Fruit fly (Drosophila melanogaster) whole organism, embryonic: ENCODE results near the gene CG46308.
A peak's percentile ranks its signal among the peaks of the same experiment; 100 is the strongest.

Experiments
- CG10654 ChIP-seq: fragments of 200-800 bp; sonication (Bioruptor generic); optimal IDR thresholded peaks from 2 replicates; lab custom pipeline; 2016; ENCODE audit warnings: missing biosample characterization, missing genetic modification characterization
- CG11093 ChIP-seq: fragments of 200-800 bp; sonication (Bioruptor generic); IDR thresholded peaks from 3 replicates; pipeline ENCODE4 v1.3.6; 2022; ENCODE audit warnings: missing biosample characterization, missing genetic modification characterization
- CG11398 ChIP-seq: fragments of 200-800 bp; sonication (Bioruptor generic); optimal IDR thresholded peaks from 2 replicates; lab custom pipeline; 2016; ENCODE audit warnings: missing biosample characterization, missing genetic modification characterization
- CG12071 ChIP-seq: fragments of 200-800 bp; sonication (Bioruptor generic); optimal IDR thresholded peaks from 3 replicates; lab custom pipeline; 2018; ENCODE audit warnings: missing biosample characterization, mild to moderate bottlenecking, missing genetic modification characterization
- CG13287 ChIP-seq: fragments of 200-800 bp; sonication (Bioruptor generic); IDR thresholded peaks from 2 replicates; pipeline ENCODE4 v1.3.6; 2022; ENCODE audit warnings: missing biosample characterization, missing genetic modification characterization; ENCODE audit not compliant: partially characterized antibody
- CG13894 ChIP-seq: fragments of 200-800 bp; sonication (Bioruptor generic); optimal IDR thresholded peaks from 3 replicates; lab custom pipeline; 2018; ENCODE audit warnings: missing biosample characterization, mild to moderate bottlenecking, missing genetic modification characterization, moderate library complexity
- CG15479 ChIP-seq: fragments of 200-800 bp; sonication (Bioruptor generic); optimal IDR thresholded peaks from 3 replicates; lab custom pipeline; 2019; ENCODE audit warnings: missing biosample characterization, mild to moderate bottlenecking, missing genetic modification characterization, moderate library complexity
- CG15514 ChIP-seq: fragments of 200-800 bp; sonication (Bioruptor generic); optimal IDR thresholded peaks from 3 replicates; lab custom pipeline; 2017; ENCODE audit warnings: missing biosample characterization, missing genetic modification characterization, mild to moderate bottlenecking, moderate library complexity, missing genetic modification reagents
- CG17612 ChIP-seq: fragments of 200-800 bp; sonication (Bioruptor generic); IDR thresholded peaks from 2 replicates; pipeline ENCODE4 v1.3.6; 2022; ENCODE audit warnings: missing biosample characterization, missing genetic modification characterization
- CG18011 ChIP-seq: fragments of 200-800 bp; sonication (Bioruptor generic); optimal IDR thresholded peaks from 2 replicates; lab custom pipeline; 2017; ENCODE audit warnings: missing biosample characterization, missing genetic modification characterization, mild to moderate bottlenecking, moderate library complexity, missing genotype
- CG18599 ChIP-seq: fragments of 200-800 bp; sonication (Bioruptor generic); optimal IDR thresholded peaks from 3 replicates; lab custom pipeline; 2017; ENCODE audit warnings: missing biosample characterization, missing genetic modification characterization, mild to moderate bottlenecking, moderate library complexity, missing genetic modification reagents
- CG31224 ChIP-seq: fragments of 200-800 bp; sonication (Bioruptor generic); IDR thresholded peaks from 2 replicates; pipeline ENCODE4 v1.3.6; 2022; ENCODE audit warnings: missing biosample characterization, missing genetic modification characterization
- CG31441 ChIP-seq: fragments of 200-800 bp; sonication (Bioruptor generic); IDR thresholded peaks from 2 replicates; pipeline ENCODE4 v1.3.6; 2022; ENCODE audit warnings: missing biosample characterization, missing genetic modification characterization
- CG6654 ChIP-seq: fragments of 200-800 bp; sonication (Bioruptor generic); optimal IDR thresholded peaks from 2 replicates; lab custom pipeline; 2017; ENCODE audit warnings: missing biosample characterization, mild to moderate bottlenecking, missing genetic modification characterization
- CG6813 ChIP-seq: fragments of 200-800 bp; sonication (Bioruptor generic); optimal IDR thresholded peaks from 2 replicates; lab custom pipeline; 2017; ENCODE audit warnings: missing biosample characterization, missing genetic modification characterization, mild to moderate bottlenecking, moderate library complexity, missing genetic modification reagents
- CG7357 ChIP-seq: fragments of 200-800 bp; sonication (Bioruptor generic); IDR thresholded peaks from 3 replicates; pipeline ENCODE4 v1.3.6; 2022; ENCODE audit warnings: missing biosample characterization, missing genetic modification characterization
- CG7745 ChIP-seq: fragments of 200-800 bp; sonication (Bioruptor generic); optimal IDR thresholded peaks from 2 replicates; lab custom pipeline; 2018; ENCODE audit warnings: missing biosample characterization, mild to moderate bottlenecking, missing genetic modification characterization, moderate library complexity
- CG7928 ChIP-seq: fragments of 200-800 bp; sonication (Bioruptor generic); optimal IDR thresholded peaks from 2 replicates; lab custom pipeline; 2017; ENCODE audit warnings: missing biosample characterization, mild to moderate bottlenecking, missing genetic modification characterization
- CG9437 ChIP-seq: fragments of 200-800 bp; sonication (Bioruptor generic); optimal IDR thresholded peaks from 2 replicates; lab custom pipeline; 2018; ENCODE audit warnings: missing biosample characterization, mild to moderate bottlenecking, missing genetic modification characterization
- CG9727 ChIP-seq: fragments of 200-800 bp; sonication (Bioruptor generic); optimal IDR thresholded peaks from 3 replicates; lab custom pipeline; 2017; ENCODE audit warnings: missing biosample characterization, mild to moderate bottlenecking, missing genetic modification characterization
- Ets65A ChIP-seq: fragments of 200-800 bp; sonication (Bioruptor generic); peaks from one replicate; lab custom pipeline; 2016; ENCODE audit warnings: missing biosample characterization, missing genetic modification characterization
- Hey ChIP-seq: fragments of 200-800 bp; sonication (Bioruptor generic); optimal IDR thresholded peaks from 3 replicates; lab custom pipeline; 2018; ENCODE audit warnings: missing biosample characterization, mild to moderate bottlenecking, missing genetic modification characterization
- HmgZ ChIP-seq: fragments of 200-800 bp; sonication (Bioruptor generic); optimal IDR thresholded peaks from 2 replicates; lab custom pipeline; 2018; ENCODE audit warnings: missing biosample characterization, mild to moderate bottlenecking, missing genetic modification characterization
- Mad ChIP-seq: fragments of 200-800 bp; sonication (Bioruptor generic); optimal IDR thresholded peaks from 2 replicates; lab custom pipeline; 2016; ENCODE audit warnings: missing biosample characterization, missing genetic modification characterization
- Meics ChIP-seq: fragments of 200-800 bp; sonication (Bioruptor generic); optimal IDR thresholded peaks from 2 replicates; lab custom pipeline; 2017; ENCODE audit warnings: missing biosample characterization, mild to moderate bottlenecking, missing genetic modification characterization
- NFAT ChIP-seq: fragments of 200-800 bp; sonication (Bioruptor generic); IDR thresholded peaks from 2 replicates; pipeline ENCODE4 v1.3.6; 2022; ENCODE audit warnings: missing biosample characterization, missing genetic modification characterization
- Nf-YB ChIP-seq: fragments of 200-800 bp; sonication (Bioruptor generic); optimal IDR thresholded peaks from 3 replicates; lab custom pipeline; 2019; ENCODE audit warnings: missing biosample characterization, mild to moderate bottlenecking, missing genetic modification characterization, moderate library complexity
- Nf-YC ChIP-seq: fragments of 200-800 bp; optimal IDR thresholded peaks from 3 replicates; lab custom pipeline; 2019; ENCODE audit warnings: missing biosample characterization, mild to moderate bottlenecking, missing genetic modification characterization, moderate library complexity
- Oli ChIP-seq: fragments of 200-800 bp; sonication (Bioruptor generic); optimal IDR thresholded peaks from 2 replicates; lab custom pipeline; 2018; ENCODE audit warnings: missing biosample characterization, mild to moderate bottlenecking, missing genetic modification characterization, moderate library complexity
- Sin3A ChIP-seq: fragments of >200 bp; optimal IDR thresholded peaks from 2 replicates; lab custom pipeline; 2018
- Sox100B ChIP-seq: fragments of 200-800 bp; sonication (Bioruptor generic); optimal IDR thresholded peaks from 3 replicates; lab custom pipeline; 2018; ENCODE audit warnings: missing biosample characterization, mild to moderate bottlenecking, missing genetic modification characterization
- Vsx1 ChIP-seq: fragments of 200-800 bp; sonication (Bioruptor generic); optimal IDR thresholded peaks from 2 replicates; lab custom pipeline; 2017; ENCODE audit warnings: missing biosample characterization, mild to moderate bottlenecking, missing genetic modification characterization, missing genetic modification reagents
- al ChIP-seq: fragments of 200-800 bp; sonication (Bioruptor generic); IDR thresholded peaks from 2 replicates; pipeline ENCODE4 v1.3.6; 2022; ENCODE audit warnings: missing biosample characterization, missing genetic modification characterization
- amos ChIP-seq: fragments of 200-800 bp; sonication (Bioruptor generic); IDR thresholded peaks from 2 replicates; pipeline ENCODE4 v1.3.6; 2022; ENCODE audit warnings: missing biosample characterization, missing genetic modification characterization; ENCODE audit not compliant: partially characterized antibody
- ase ChIP-seq: fragments of 200-800 bp; sonication (Bioruptor generic); IDR thresholded peaks from 3 replicates; pipeline ENCODE4 v1.3.6; 2022; ENCODE audit warnings: missing biosample characterization, missing genetic modification characterization
- bigmax ChIP-seq: fragments of 200-800 bp; sonication (Bioruptor generic); optimal IDR thresholded peaks from 2 replicates; lab custom pipeline; 2018; ENCODE audit warnings: missing biosample characterization, mild to moderate bottlenecking, missing genetic modification characterization
- caup ChIP-seq: fragments of 200-800 bp; sonication (Bioruptor generic); optimal IDR thresholded peaks from 3 replicates; lab custom pipeline; 2017; ENCODE audit warnings: missing biosample characterization, mild to moderate bottlenecking, missing genetic modification characterization, moderate library complexity; ENCODE audit not compliant: severe bottlenecking
- dati ChIP-seq: fragments of 200-800 bp; sonication (Bioruptor generic); IDR thresholded peaks from 2 replicates; pipeline ENCODE4 v1.3.6; 2022; ENCODE audit warnings: missing biosample characterization, missing genetic modification characterization
- exex ChIP-seq: fragments of 200-800 bp; sonication (Bioruptor generic); optimal IDR thresholded peaks from 4 replicates; lab custom pipeline; 2018; ENCODE audit warnings: missing biosample characterization, mild to moderate bottlenecking, missing genetic modification characterization, moderate library complexity
- insv ChIP-seq, 2 experiments: fragments of 200-800 bp; sonication (Bioruptor generic); optimal IDR thresholded peaks; 3 replicates each; lab custom pipeline; 2016 to 2018; ENCODE audit warnings: missing biosample characterization in 2 of 2, missing genetic modification characterization in 2 of 2
- run ChIP-seq: fragments of 200-800 bp; sonication (Bioruptor generic); optimal IDR thresholded peaks from 3 replicates; lab custom pipeline; 2018; ENCODE audit warnings: missing biosample characterization, mild to moderate bottlenecking, missing genetic modification characterization
- schlank ChIP-seq: fragments of 200-800 bp; sonication (Bioruptor generic); optimal IDR thresholded peaks from 2 replicates; lab custom pipeline; 2018; ENCODE audit warnings: missing biosample characterization, mild to moderate bottlenecking, missing genetic modification characterization
- sens-2 ChIP-seq: fragments of 200-800 bp; sonication (Bioruptor generic); IDR thresholded peaks from 2 replicates; pipeline ENCODE4 v1.3.6; 2022; ENCODE audit warnings: missing biosample characterization, missing genetic modification characterization
- sr ChIP-seq: fragments of 200-800 bp; sonication (Bioruptor generic); IDR thresholded peaks from 3 replicates; pipeline ENCODE4 v1.3.6; 2022; ENCODE audit warnings: missing biosample characterization, missing genetic modification characterization
- toy ChIP-seq: fragments of 200-800 bp; sonication (Bioruptor generic); IDR thresholded peaks from 2 replicates; pipeline ENCODE4 v1.3.6; 2022; ENCODE audit warnings: missing biosample characterization, missing genetic modification characterization
- ttk ChIP-seq: fragments of 200-800 bp; sonication (Bioruptor generic); IDR thresholded peaks from 2 replicates; pipeline ENCODE4 v2.1.2; 2022; ENCODE audit warnings: missing biosample characterization, missing genetic modification characterization
- vfl ChIP-seq: fragments of 200-800 bp; sonication (Bioruptor generic); optimal IDR thresholded peaks from 2 replicates; lab custom pipeline; 2016; ENCODE audit warnings: missing biosample characterization, missing genetic modification characterization
- vvl ChIP-seq: fragments of 200-800 bp; sonication (Bioruptor generic); IDR thresholded peaks from 2 replicates; pipeline ENCODE4 v1.3.6; 2022; ENCODE audit warnings: missing biosample characterization, missing genetic modification characterization

The CG46308 gene

DNA sequence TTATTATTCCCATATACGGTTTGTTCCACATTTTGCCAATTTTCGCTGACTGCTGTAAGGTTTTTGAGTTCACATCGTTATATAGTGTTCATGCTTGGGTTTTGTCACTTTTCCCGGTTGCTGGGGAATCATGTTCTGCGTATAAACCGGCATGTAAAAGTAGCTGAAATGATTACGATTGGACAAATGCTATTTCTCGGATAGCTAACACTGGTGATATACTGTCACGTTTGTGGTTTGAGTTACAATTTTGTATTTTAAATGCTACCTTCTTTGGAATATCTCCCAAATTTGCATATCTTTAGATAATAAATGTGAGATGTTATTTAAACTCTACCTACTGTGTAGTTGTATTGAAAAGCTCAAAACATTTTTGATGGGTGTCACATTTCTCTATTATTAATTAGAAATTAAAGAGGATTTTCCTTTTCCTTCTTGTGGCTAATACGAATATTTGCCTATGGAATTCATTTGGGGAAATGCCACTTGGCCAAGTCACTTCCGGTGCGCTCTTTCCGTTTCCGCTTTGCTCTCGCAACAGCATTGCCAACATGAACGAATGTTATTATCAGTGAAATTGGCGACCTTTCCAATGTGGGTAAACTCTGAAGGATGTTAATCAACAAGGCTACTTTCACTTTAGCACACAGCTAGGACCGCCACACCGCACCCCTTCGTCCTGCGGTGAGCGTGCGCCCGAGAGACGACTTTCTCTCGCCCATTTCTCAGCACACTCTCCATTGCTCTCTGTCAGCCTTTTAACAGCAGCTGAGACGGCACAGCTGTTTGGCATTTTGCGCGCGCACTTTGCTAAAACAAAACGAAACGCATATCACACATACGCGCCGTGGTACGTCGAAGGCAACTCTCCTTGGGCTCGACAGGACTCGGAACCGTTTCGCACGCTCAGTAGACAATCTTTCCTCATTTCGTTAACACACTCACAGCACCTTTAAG is 46.8 kb upstream of the CG46308 start, which contains the start of the genes CG16956, CG42784 and CG43850 (continued):
- no peak for TF ChIP-seq CG10654 (GFP tag; lab: Kevin White, UChicago)
- 0 out of 3 replicates have a peak, but pooled peaks have one; percentile 7 for TF ChIP-seq ase (GFP tag; lab: Robert Waterston, UW)
- TF ChIP-seq CG11398, result no peak
- peak; percentile 51 for TF ChIP-seq Ets65A (GFP tag; lab: Kevin White, UChicago)
- peak; percentile 87 for TF ChIP-seq CG15514 (GFP tag; lab: Kevin White, UChicago)
- TF ChIP-seq Sox100B (GFP tag; lab: Kevin White, UChicago), result peak; percentile 54
- TF ChIP-seq Meics (GFP tag; lab: Kevin White, UChicago), result peak; percentile 87
- TF ChIP-seq NFAT (GFP tag; lab: Robert Waterston, UW), result peak; percentile 33; the same call in 1 of the 2 replicates
- TF ChIP-seq Mad (GFP tag; lab: Kevin White, UChicago), result peak; percentile 35
- peak in 1 of 2 experiments; percentile 49 for TF ChIP-seq insv (GFP tag; optimal IDR thresholded peaks at IDR 0.05; lab: Kevin White, UChicago)
- TF ChIP-seq run (tag; lab: Kevin White, UChicago), result peak; percentile 41
- peak; percentile 89 for TF ChIP-seq schlank (tag; lab: Kevin White, UChicago)
- peak; percentile 85 for TF ChIP-seq CG6813 (GFP tag; lab: Kevin White, UChicago)
- no peak for TF ChIP-seq Sin3A
- TF ChIP-seq sens-2 (GFP tag; lab: Robert Waterston, UW), result peak; percentile 20; the same call in 1 of the 2 replicates
- TF ChIP-seq CG9437 (GFP tag; lab: Kevin White, UChicago), result peak; percentile 30
- peak; percentile 2 for TF ChIP-seq HmgZ (tag; lab: Kevin White, UChicago)
- 0 out of 2 replicates have a peak, but pooled peaks have one; percentile 60 for TF ChIP-seq vvl (GFP tag; lab: Robert Waterston, UW)
- TF ChIP-seq CG17612 (GFP tag; lab: Robert Waterston, UW), result no peak
- no peak; the same call in 1 of the 2 replicates for TF ChIP-seq amos (GFP tag; lab: Robert Waterston, UW)
- peak; percentile 57 for TF ChIP-seq bigmax (GFP tag; lab: Kevin White, UChicago)
- peak; percentile 89 for TF ChIP-seq caup (GFP tag; lab: Kevin White, UChicago)
- TF ChIP-seq CG13894 (tag; lab: Kevin White, UChicago), result peak; percentile 74
- TF ChIP-seq CG18599 (GFP tag; lab: Kevin White, UChicago), result peak; percentile 88
- TF ChIP-seq CG31441 (GFP tag; lab: Robert Waterston, UW), result peak; percentile 54; the same call in 1 of the 2 replicates
- TF ChIP-seq CG13287, result peak; percentile 23
- TF ChIP-seq CG7357 (GFP tag; lab: Robert Waterston, UW), result no peak
- no peak for TF ChIP-seq CG7745 (tag; lab: Kevin White, UChicago)
- TF ChIP-seq Vsx1 (GFP tag; lab: Kevin White, UChicago), result peak; percentile 65
- TF ChIP-seq Nf-YC, result peak; percentile 49
- TF ChIP-seq CG7928, result no peak
- no peak for TF ChIP-seq al (GFP tag; lab: Robert Waterston, UW)
- TF ChIP-seq dati (GFP tag; lab: Robert Waterston, UW), result no peak
- peak; percentile 54 for TF ChIP-seq Hey (tag; lab: Kevin White, UChicago)
- TF ChIP-seq sr (GFP tag; lab: Robert Waterston, UW), result no peak; the same call in 2 of the 3 replicates
- TF ChIP-seq CG31224 (GFP tag; lab: Robert Waterston, UW), result peak; percentile 25; the same call in 1 of the 2 replicates
- peak; percentile 48 for TF ChIP-seq exex
- TF ChIP-seq CG12071 (GFP tag; lab: Kevin White, UChicago), result peak; percentile 89
- peak; percentile 41; the same call in 1 of the 2 replicates for TF ChIP-seq ttk (GFP tag; lab: Robert Waterston, UW)
- TF ChIP-seq vfl (GFP tag; lab: Kevin White, UChicago), result no peak
- TF ChIP-seq CG11093 (GFP tag; lab: Robert Waterston, UW), result no peak
- TF ChIP-seq Oli (tag; lab: Kevin White, UChicago), result peak; percentile 6
- TF ChIP-seq CG6654 (GFP tag; lab: Kevin White, UChicago), result no peak
- TF ChIP-seq CG18011 (GFP tag; lab: Kevin White, UChicago), result peak; percentile 13
- TF ChIP-seq CG15479 (GFP tag; lab: Kevin White, UChicago), result no peak
- TF ChIP-seq Nf-YB (GFP tag; lab: Kevin White, UChicago), result peak; percentile 18
- TF ChIP-seq CG9727, result peak; percentile 56
- TF ChIP-seq toy (GFP tag; lab: Robert Waterston, UW), result no peak
